Fruit fly (Drosophila melanogaster): ENCODE data around the gene Dpck.

dm6 chr3R:7037250-7037802 lies 44.7 kb upstream of the Dpck start:
- TF ChIP-seq psq (optimal IDR thresholded peaks at IDR 0.05) (no peak), usp (GFP tag; optimal IDR thresholded peaks at IDR 0.05) (no peak), EcR (GFP tag; optimal IDR thresholded peaks at IDR 0.05) (no peak)

All from whole organism.